Worm (Caenorhabditis elegans): Measurements from ENCODE around the gene ZK507.1.

DNA sequence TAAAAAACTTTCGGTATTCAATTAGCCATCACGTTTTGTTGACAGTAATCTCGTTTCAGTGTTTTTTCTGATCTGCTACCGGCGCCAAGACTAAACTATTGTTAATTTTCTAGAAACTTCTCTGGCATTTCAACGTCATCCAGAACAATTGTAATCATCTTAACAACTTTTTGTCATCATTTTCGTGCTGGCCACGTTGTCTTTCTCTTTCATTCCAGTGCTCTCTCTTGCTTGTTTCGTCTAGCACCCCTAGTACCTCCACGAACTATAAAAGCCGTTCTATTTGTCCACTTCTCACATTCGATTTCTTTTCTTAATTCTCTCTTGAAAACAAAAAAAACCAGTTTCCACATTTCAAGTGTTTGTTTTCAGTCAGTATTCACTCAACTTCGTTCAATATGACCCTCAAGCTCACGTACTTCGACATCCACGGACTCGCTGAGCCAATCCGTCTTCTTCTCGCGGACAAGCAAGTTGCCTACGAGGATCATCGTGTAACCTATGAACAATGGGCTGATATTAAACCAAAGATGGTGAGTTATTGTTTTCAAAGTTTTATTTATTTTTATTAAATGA is 42.1 kb downstream of the ZK507.1 start, which contains the start of gene gst-1:
- TF ChIP-seq unc-55 (GFP tag; optimal IDR thresholded peaks at IDR 0.05) (no peak), nfya-1 (tag; optimal IDR thresholded peaks at IDR 0.05) (no peak), ama-1 (optimal IDR thresholded peaks at IDR 0.05) (no peak), tbx-2 (tag; optimal IDR thresholded peaks at IDR 0.05) (no peak), sdc-2 (tag; optimal IDR thresholded peaks at IDR 0.05) (no peak), pros-1 (tag; optimal IDR thresholded peaks at IDR 0.05) (no peak), ceh-19 (GFP tag; optimal IDR thresholded peaks at IDR 0.05) (no peak), gmeb-2 (tag; optimal IDR thresholded peaks at IDR 0.05) (no peak), F13H6.1 (tag; optimal IDR thresholded peaks at IDR 0.05) (no peak), ceh-2 (tag; optimal IDR thresholded peaks at IDR 0.05) (no peak), nhr-11 (tag; optimal IDR thresholded peaks at IDR 0.05) (no peak), unc-42 (tag; optimal IDR thresholded peaks at IDR 0.05) (no peak), ceh-24 (tag; optimal IDR thresholded peaks at IDR 0.05) (no peak)
